Fruit fly (Drosophila melanogaster) whole organism, prepupa: ENCODE measurements around the gene COX5B.

Experiments used
- Blimp-1 ChIP-seq: fragments of 200-800 bp; sonication (Bioruptor generic); optimal IDR thresholded peaks from 3 replicates; lab custom pipeline; 2017; ENCODE audit warnings: missing biosample characterization, missing genetic modification characterization, mild to moderate bottlenecking, moderate library complexity, missing genetic modification reagents
- CG10631 ChIP-seq: fragments of 200-800 bp; sonication (Bioruptor generic); optimal IDR thresholded peaks from 2 replicates; lab custom pipeline; 2016; ENCODE audit warnings: missing biosample characterization, missing genetic modification characterization
- CG11294 ChIP-seq: fragments of 200-800 bp; sonication (Bioruptor generic); IDR thresholded peaks from 2 replicates; pipeline ENCODE4 v1.3.6; 2022; ENCODE audit warnings: missing biosample characterization, missing genetic modification characterization
- CG11762 ChIP-seq: fragments of 200-800 bp; sonication (Bioruptor generic); optimal IDR thresholded peaks from 3 replicates; lab custom pipeline; 2016; ENCODE audit warnings: missing biosample characterization, missing genetic modification characterization; ENCODE audit not compliant: insufficient read depth
- CG11902 ChIP-seq: fragments of 200-800 bp; sonication (Bioruptor generic); optimal IDR thresholded peaks from 3 replicates; lab custom pipeline; 2016; ENCODE audit warnings: missing biosample characterization, missing genetic modification characterization
- CG15336 ChIP-seq: fragments of 200-800 bp; sonication (Bioruptor generic); IDR thresholded peaks from 2 replicates; pipeline ENCODE4 v1.3.6; 2022; ENCODE audit warnings: missing biosample characterization, missing genetic modification characterization
- CG1621 ChIP-seq: fragments of 200-800 bp; sonication (Bioruptor generic); optimal IDR thresholded peaks from 3 replicates; lab custom pipeline; 2018; ENCODE audit warnings: missing biosample characterization, mild to moderate bottlenecking, missing genetic modification characterization
- CG16779 ChIP-seq: fragments of 200-800 bp; sonication (Bioruptor generic); optimal IDR thresholded peaks from 3 replicates; lab custom pipeline; 2017; ENCODE audit warnings: missing biosample characterization, mild to moderate bottlenecking, missing genetic modification characterization
- CG34406 ChIP-seq: fragments of 200-800 bp; sonication (Bioruptor generic); optimal IDR thresholded peaks from 3 replicates; lab custom pipeline; 2016; ENCODE audit warnings: missing biosample characterization, missing genetic modification characterization
- CG3919 ChIP-seq: fragments of 200-800 bp; sonication (Bioruptor generic); optimal IDR thresholded peaks from 3 replicates; lab custom pipeline; 2016; ENCODE audit warnings: missing biosample characterization, missing genetic modification characterization
- CG4318 ChIP-seq: fragments of 200-800 bp; sonication (Bioruptor generic); optimal IDR thresholded peaks from 3 replicates; lab custom pipeline; 2017; ENCODE audit warnings: missing biosample characterization, mild to moderate bottlenecking, missing genetic modification characterization
- CG6163 ChIP-seq: fragments of 200-800 bp; sonication (Bioruptor generic); IDR thresholded peaks from 3 replicates; pipeline ENCODE4 v1.3.6; 2022; ENCODE audit warnings: missing biosample characterization, missing genetic modification characterization
- CG6276 ChIP-seq: fragments of 200-800 bp; sonication (Bioruptor generic); optimal IDR thresholded peaks from 2 replicates; lab custom pipeline; 2017; ENCODE audit warnings: missing biosample characterization, mild to moderate bottlenecking, missing genetic modification characterization
- CG6792 ChIP-seq: fragments of 200-800 bp; sonication (Bioruptor generic); optimal IDR thresholded peaks from 3 replicates; lab custom pipeline; 2016; ENCODE audit warnings: missing biosample characterization, missing genetic modification characterization
- CG7368 ChIP-seq: fragments of 200-800 bp; sonication (Bioruptor generic); optimal IDR thresholded peaks from 3 replicates; lab custom pipeline; 2016; ENCODE audit warnings: missing biosample characterization, missing genetic modification characterization
- CG8119 ChIP-seq: fragments of 200-800 bp; sonication (Bioruptor generic); IDR thresholded peaks from 3 replicates; pipeline ENCODE4 v1.3.6; 2022; ENCODE audit warnings: missing biosample characterization, missing genetic modification characterization
- CG8632 ChIP-seq: fragments of 200-800 bp; sonication (Bioruptor generic); optimal IDR thresholded peaks from 3 replicates; lab custom pipeline; 2016; ENCODE audit warnings: missing biosample characterization, missing genetic modification characterization
- CG9139 ChIP-seq: fragments of 200-800 bp; sonication (Bioruptor generic); optimal IDR thresholded peaks from 3 replicates; lab custom pipeline; 2017; ENCODE audit warnings: missing biosample characterization, mild to moderate bottlenecking, missing genetic modification characterization
- Eip75B ChIP-seq: fragments of 200-800 bp; sonication (Bioruptor generic); optimal IDR thresholded peaks from 3 replicates; lab custom pipeline; 2016; ENCODE audit warnings: missing biosample characterization, missing genetic modification characterization
- Eip78C ChIP-seq: fragments of 200-800 bp; sonication (Bioruptor generic); peaks from one replicate; lab custom pipeline; 2016; ENCODE audit warnings: missing biosample characterization, missing genetic modification characterization
- Eip93F ChIP-seq: fragments of 200-800 bp; sonication (Bioruptor generic); optimal IDR thresholded peaks from 2 replicates; lab custom pipeline; 2016; ENCODE audit warnings: missing biosample characterization, mild to moderate bottlenecking, missing genetic modification characterization
- Ets21C ChIP-seq: fragments of 200-800 bp; sonication (Bioruptor generic); optimal IDR thresholded peaks from 3 replicates; lab custom pipeline; 2016; ENCODE audit warnings: missing biosample characterization, missing genetic modification characterization
- Ets96B ChIP-seq: fragments of 200-800 bp; optimal IDR thresholded peaks from 2 replicates; lab custom pipeline; 2019; ENCODE audit warnings: missing biosample characterization, mild to moderate bottlenecking, missing genetic modification characterization, moderate library complexity
- Gug ChIP-seq: fragments of 200-800 bp; sonication (Bioruptor generic); IDR thresholded peaks from 2 replicates; pipeline ENCODE4 v1.3.6; 2022; ENCODE audit warnings: missing biosample characterization, missing genetic modification characterization
- Hr39 ChIP-seq: fragments of 200-800 bp; sonication (Bioruptor generic); optimal IDR thresholded peaks from 2 replicates; lab custom pipeline; 2016; ENCODE audit warnings: missing biosample characterization, missing genetic modification characterization
- Hr4 ChIP-seq: fragments of 200-800 bp; sonication (Bioruptor generic); optimal IDR thresholded peaks from 3 replicates; lab custom pipeline; 2016; ENCODE audit warnings: missing biosample characterization, missing genetic modification characterization
- Met ChIP-seq: fragments of 200-800 bp; sonication (Bioruptor generic); optimal IDR thresholded peaks from 3 replicates; lab custom pipeline; 2016; ENCODE audit warnings: missing biosample characterization, missing genetic modification characterization
- OdsH ChIP-seq: fragments of 200-800 bp; sonication (Bioruptor generic); optimal IDR thresholded peaks from 3 replicates; lab custom pipeline; 2016; ENCODE audit warnings: missing biosample characterization, missing genetic modification characterization
- Smox ChIP-seq: fragments of 200-800 bp; sonication (Bioruptor generic); optimal IDR thresholded peaks from 3 replicates; lab custom pipeline; 2016; ENCODE audit warnings: missing biosample characterization, missing genetic modification characterization
- Sox14 ChIP-seq: fragments of 200-800 bp; sonication (Bioruptor generic); optimal IDR thresholded peaks from 3 replicates; lab custom pipeline; 2016; ENCODE audit warnings: missing biosample characterization, missing genetic modification characterization
- acj6 ChIP-seq: fragments of 200-800 bp; sonication (Bioruptor generic); optimal IDR thresholded peaks from 3 replicates; lab custom pipeline; 2016; ENCODE audit warnings: missing biosample characterization, missing genetic modification characterization
- cyc ChIP-seq: fragments of 200-800 bp; sonication (Bioruptor generic); optimal IDR thresholded peaks from 3 replicates; lab custom pipeline; 2016; ENCODE audit warnings: missing biosample characterization, missing genetic modification characterization
- dac ChIP-seq: fragments of 200-800 bp; sonication (Bioruptor generic); optimal IDR thresholded peaks from 2 replicates; lab custom pipeline; 2017; ENCODE audit warnings: missing biosample characterization, mild to moderate bottlenecking, missing genetic modification characterization
- dsx ChIP-seq: fragments of 200-800 bp; optimal IDR thresholded peaks from 3 replicates; lab custom pipeline; 2019; ENCODE audit warnings: missing biosample characterization, mild to moderate bottlenecking, missing genetic modification characterization, moderate library complexity; ENCODE audit not compliant: poor library complexity, severe bottlenecking
- eg ChIP-seq: fragments of 200-800 bp; sonication (Bioruptor generic); IDR thresholded peaks from 3 replicates; pipeline ENCODE4 v1.3.6; 2022; ENCODE audit warnings: missing biosample characterization, missing genetic modification characterization
- esn ChIP-seq: fragments of 200-800 bp; sonication (Bioruptor generic); optimal IDR thresholded peaks from 2 replicates; lab custom pipeline; 2016; ENCODE audit warnings: missing biosample characterization, mild to moderate bottlenecking, missing genetic modification characterization, moderate library complexity
- fd85E ChIP-seq: fragments of 200-800 bp; sonication (Bioruptor generic); optimal IDR thresholded peaks from 3 replicates; lab custom pipeline; 2016; ENCODE audit warnings: missing biosample characterization, missing genetic modification characterization
- fkh ChIP-seq: fragments of 200-800 bp; sonication (Bioruptor generic); optimal IDR thresholded peaks from 3 replicates; lab custom pipeline; 2017; ENCODE audit warnings: missing biosample characterization, mild to moderate bottlenecking, missing genetic modification characterization, moderate library complexity
- lz ChIP-seq: fragments of 200-800 bp; sonication (Bioruptor generic); optimal IDR thresholded peaks from 3 replicates; lab custom pipeline; 2016; ENCODE audit warnings: missing biosample characterization, missing genetic modification characterization
- net ChIP-seq: fragments of 200-800 bp; sonication (Bioruptor generic); optimal IDR thresholded peaks from 3 replicates; lab custom pipeline; 2016; ENCODE audit warnings: missing biosample characterization, missing genetic modification characterization
- pdm3 ChIP-seq: fragments of 200-800 bp; sonication (Bioruptor generic); optimal IDR thresholded peaks from 3 replicates; lab custom pipeline; 2016; ENCODE audit warnings: missing biosample characterization, missing genetic modification characterization
- salr ChIP-seq, 2 experiments: fragments of 200-800 bp; sonication (Bioruptor generic); optimal IDR thresholded peaks; 3 replicates each; lab custom pipeline; 2016 to 2018; ENCODE audit warnings: missing biosample characterization in 2 of 2, missing genetic modification characterization in 2 of 2, mild to moderate bottlenecking in 1 of 2
- spab ChIP-seq: fragments of 200-800 bp; sonication (Bioruptor generic); optimal IDR thresholded peaks from 2 replicates; lab custom pipeline; 2017; ENCODE audit warnings: missing biosample characterization, mild to moderate bottlenecking, missing genetic modification characterization, missing genetic modification reagents
- ss ChIP-seq, 2 experiments: fragments of 200-800 bp; sonication (Bioruptor generic); optimal IDR thresholded peaks; 2 replicates in 1 of 2; 3 replicates in 1 of 2; lab custom pipeline; 2017 to 2018; ENCODE audit warnings: mild to moderate bottlenecking in 2 of 2, missing biosample characterization in 2 of 2, missing genetic modification characterization in 2 of 2, moderate library complexity in 1 of 2
- vri ChIP-seq: fragments of 200-800 bp; sonication (Bioruptor generic); optimal IDR thresholded peaks from 3 replicates; lab custom pipeline; 2016; ENCODE audit warnings: missing biosample characterization, mild to moderate bottlenecking, missing genetic modification characterization

Gene COX5B

dm6 chr2L:6559131-6559530 lies 1.5 kb downstream of the COX5B start, which contains the start of gene COX5BL:
TSS of gene COX5BL (plus strand) at chr2L:6559431.
- no peak for TF ChIP-seq fkh
- TF ChIP-seq CG11902 (GFP tag; lab: Kevin White, UChicago) = no peak
- no peak for TF ChIP-seq CG6163 (GFP tag; lab: Robert Waterston, UW)
- TF ChIP-seq CG1621 (tag; lab: Kevin White, UChicago) = no peak
- no peak for TF ChIP-seq dac
- TF ChIP-seq CG4318 (GFP tag; lab: Kevin White, UChicago) = no peak
- no peak for TF ChIP-seq CG8119 (GFP tag; lab: Robert Waterston, UW)
- no peak for TF ChIP-seq vri (GFP tag; lab: Kevin White, UChicago)
- TF ChIP-seq CG11762 (GFP tag; lab: Kevin White, UChicago) = no peak
- TF ChIP-seq salr (GFP tag; optimal IDR thresholded peaks at IDR 0.05; lab: Kevin White, UChicago) = no peak
- no peak for TF ChIP-seq CG11294 (GFP tag; lab: Robert Waterston, UW)
- TF ChIP-seq esn (GFP tag; lab: Kevin White, UChicago) = no peak
- TF ChIP-seq Eip75B = no peak
- no peak for TF ChIP-seq CG10631 (GFP tag; lab: Kevin White, UChicago)
- TF ChIP-seq CG15336 (GFP tag; lab: Robert Waterston, UW) = no peak
- no peak for TF ChIP-seq Smox (GFP tag; lab: Kevin White, UChicago)
- TF ChIP-seq Blimp-1 (GFP tag; lab: Kevin White, UChicago) = no peak
- TF ChIP-seq Gug (GFP tag; lab: Robert Waterston, UW) = no peak
- no peak for TF ChIP-seq acj6 (GFP tag; lab: Kevin White, UChicago)

- TF ChIP-seq spab (GFP tag; lab: Kevin White, UChicago) (peak; percentile 94), CG11902 (GFP tag; lab: Kevin White, UChicago) (peak; percentile 98), CG16779 (tag; lab: Kevin White, UChicago) (peak; percentile 89), Sox14 (GFP tag; lab: Kevin White, UChicago) (peak; percentile 98), CG15336 (GFP tag; lab: Robert Waterston, UW) (peak; percentile 95), Hr39 (GFP tag; lab: Kevin White, UChicago) (peak; percentile 99), vri (GFP tag; lab: Kevin White, UChicago) (peak; percentile 95), CG8632 (peak; percentile 93), net (peak; percentile 97), fd85E (GFP tag; lab: Kevin White, UChicago) (peak; percentile 90), CG3919 (GFP tag; lab: Kevin White, UChicago) (peak; percentile 98), CG1621 (tag; lab: Kevin White, UChicago) (peak; percentile 95), CG8119 (GFP tag; lab: Robert Waterston, UW) (peak; percentile 93), Hr4 (GFP tag; lab: Kevin White, UChicago) (peak; percentile 99), Gug (GFP tag; lab: Robert Waterston, UW) (peak; percentile 98), Ets21C (peak; percentile 96), fkh (peak; percentile 83), CG4318 (GFP tag; lab: Kevin White, UChicago) (peak; percentile 96), CG7368 (GFP tag; lab: Kevin White, UChicago) (peak; percentile 97), Blimp-1 (GFP tag; lab: Kevin White, UChicago) (peak; percentile 83), Eip78C (GFP tag; lab: Kevin White, UChicago) (peak; percentile 99), Ets96B (tag; lab: Kevin White, UChicago) (peak; percentile 96), dac (peak; percentile 94), CG6792 (GFP tag; lab: Kevin White, UChicago) (peak; percentile 98), ss (GFP tag; optimal IDR thresholded peaks at IDR 0.05; lab: Kevin White, UChicago) (peak; percentile 85 to 92), cyc (GFP tag; lab: Kevin White, UChicago) (peak; percentile 99), Eip93F (peak; percentile 82), CG9139 (GFP tag; lab: Kevin White, UChicago) (peak; percentile 86), lz (GFP tag; lab: Kevin White, UChicago) (peak; percentile 97), esn (GFP tag; lab: Kevin White, UChicago) (peak; percentile 96), eg (GFP tag; lab: Robert Waterston, UW) (peak; percentile 99), CG34406 (peak; percentile 96), CG6276 (GFP tag; lab: Kevin White, UChicago) (peak; percentile 94), OdsH (GFP tag; lab: Kevin White, UChicago) (peak; percentile 98), Met (peak; percentile 93), dsx (GFP tag; lab: Kevin White, UChicago) (peak; percentile 90), CG11294 (GFP tag; lab: Robert Waterston, UW) (peak; percentile 98), pdm3 (GFP tag; lab: Kevin White, UChicago) (peak; percentile 97), CG11762 (GFP tag; lab: Kevin White, UChicago) (peak; percentile 96), Smox (GFP tag; lab: Kevin White, UChicago) (peak; percentile 96)
Measured at dm6 chr2L:6561463-6562357, 4.1 kb downstream of the COX5B start, which contains the start of the genes Trmt6 and Ent2. TSS of gene Trmt6 (minus strand) at chr2L:6562289. TSS of gene Ent2 (plus strand) at chr2L:6562325.
